Worm (Caenorhabditis elegans): ENCODE measurements around the gene emg-1.

- TF ChIP-seq R02D3.7 (tag; optimal IDR thresholded peaks at IDR 0.05): no peak
- no peak for TF ChIP-seq snpc-4 (tag; optimal IDR thresholded peaks at IDR 0.05)
- TF ChIP-seq unc-62 (GFP tag; optimal IDR thresholded peaks at IDR 0.05): no peak
Measured at ce11 chrIII:10646094-10646493, 3.2 kb upstream of the emg-1 start, which contains the start of gene orc-4.

All from whole organism, L3 larva.